Fruit fly (Drosophila melanogaster) ovary, adult (tissue): ENCODE results near the gene Sema5c.

Experiments
- CG17801 ChIP-seq: fragments of 200-800 bp; optimal IDR thresholded peaks from 2 replicates; lab custom pipeline; 2019; ENCODE audit warnings: missing biosample characterization, mild to moderate bottlenecking, missing genetic modification characterization, moderate library complexity; ENCODE audit not compliant: partially characterized antibody

Sema5c gene

dm6 chr3L:12111081-12111958, 29.7 kb upstream of the Sema5c start:
- peak; percentile 77 for TF ChIP-seq CG17801 (GFP tag; lab: Kevin White, UChicago)

dm6 chr3L:12109045-12109632, 27.5 kb upstream of the Sema5c start:
- no peak for TF ChIP-seq CG17801 (GFP tag; lab: Kevin White, UChicago)

dm6 chr3L:12108515-12108914, 26.9 kb upstream of the Sema5c start:
- no peak for TF ChIP-seq CG17801 (GFP tag; lab: Kevin White, UChicago)

dm6 chr3L:12107378-12107777, 25.7 kb upstream of the Sema5c start:
- no peak for TF ChIP-seq CG17801 (GFP tag; lab: Kevin White, UChicago)

dm6 chr3L:12101924-12102383, 20.3 kb upstream of the Sema5c start:
- no peak for TF ChIP-seq CG17801 (GFP tag; lab: Kevin White, UChicago)

- TF ChIP-seq CG17801 (GFP tag; lab: Kevin White, UChicago), result no peak
Measured at dm6 chr3L:12099329-12100031, 17.9 kb upstream of the Sema5c start.

- no peak for TF ChIP-seq CG17801 (GFP tag; lab: Kevin White, UChicago)
Measured at dm6 chr3L:12096799-12097662, 15.4 kb upstream of the Sema5c start.

- TF ChIP-seq CG17801 (GFP tag; lab: Kevin White, UChicago), result no peak
Measured at dm6 chr3L:12095960-12096359, 14.3 kb upstream of the Sema5c start.

- TF ChIP-seq CG17801 (GFP tag; lab: Kevin White, UChicago), result no peak
Measured at dm6 chr3L:12092860-12093359, 11.3 kb upstream of the Sema5c start.

dm6 chr3L:12090898-12091685, 9.5 kb upstream of the Sema5c start:
- peak; percentile 76 for TF ChIP-seq CG17801 (GFP tag; lab: Kevin White, UChicago)

dm6 chr3L:12090184-12090897, 8.7 kb upstream of the Sema5c start:
- TF ChIP-seq CG17801 (GFP tag; lab: Kevin White, UChicago), result no peak

dm6 chr3L:12088326-12088725, 6.7 kb upstream of the Sema5c start, which contains the start of gene CG17154:
Gene CG17154 (plus strand): TSS chr3L:12088626.
- no peak for TF ChIP-seq CG17801 (GFP tag; lab: Kevin White, UChicago)

- no peak for TF ChIP-seq CG17801 (GFP tag; lab: Kevin White, UChicago)
Measured at dm6 chr3L:12085691-12086078, 4.1 kb upstream of the Sema5c start.
